Worm (Caenorhabditis elegans): Measurements from ENCODE around the gene srz-38.

Gene srz-38

DNA sequence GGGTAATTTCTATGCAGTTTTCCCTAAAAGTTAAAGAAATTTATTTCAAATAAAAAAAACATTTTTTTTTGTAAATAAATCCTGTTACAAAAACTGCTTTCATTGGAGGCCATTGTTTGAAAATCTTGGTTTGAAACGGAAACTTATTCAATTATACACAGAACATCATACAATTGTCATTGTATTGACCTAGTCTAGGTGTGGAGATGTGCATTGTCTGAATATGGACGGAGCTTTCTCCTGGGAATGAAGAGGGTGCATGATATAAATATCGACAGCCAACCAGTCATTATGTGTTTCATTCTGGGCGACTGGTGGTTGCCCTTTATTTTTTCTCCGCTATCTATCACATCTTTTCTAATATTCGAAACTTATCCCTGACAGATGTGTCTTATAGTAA is 11.4 kb downstream of the srz-38 start, which contains the start of gene C35D6.3:
TSS of gene C35D6.3 (plus strand) at position 301 of the 400 bp plus-strand sequence.
- TF ChIP-seq unc-62 (GFP tag; optimal IDR thresholded peaks at IDR 0.05) (no peak), ceh-39 (tag; optimal IDR thresholded peaks at IDR 0.05) (no peak), mab-5 (tag; optimal IDR thresholded peaks at IDR 0.05) (no peak), drap-1 (GFP tag; optimal IDR thresholded peaks at IDR 0.05) (no peak), sptf-1 (tag; optimal IDR thresholded peaks at IDR 0.05) (no peak), mls-2 (tag; optimal IDR thresholded peaks at IDR 0.05) (no peak), M03D4.4 (tag; optimal IDR thresholded peaks at IDR 0.05) (no peak), tbx-8 (GFP tag; optimal IDR thresholded peaks at IDR 0.05) (no peak), lsy-2 (tag; optimal IDR thresholded peaks at IDR 0.05) (no peak), pha-4 (tag; optimal IDR thresholded peaks at IDR 0.05) (no peak)

DNA sequence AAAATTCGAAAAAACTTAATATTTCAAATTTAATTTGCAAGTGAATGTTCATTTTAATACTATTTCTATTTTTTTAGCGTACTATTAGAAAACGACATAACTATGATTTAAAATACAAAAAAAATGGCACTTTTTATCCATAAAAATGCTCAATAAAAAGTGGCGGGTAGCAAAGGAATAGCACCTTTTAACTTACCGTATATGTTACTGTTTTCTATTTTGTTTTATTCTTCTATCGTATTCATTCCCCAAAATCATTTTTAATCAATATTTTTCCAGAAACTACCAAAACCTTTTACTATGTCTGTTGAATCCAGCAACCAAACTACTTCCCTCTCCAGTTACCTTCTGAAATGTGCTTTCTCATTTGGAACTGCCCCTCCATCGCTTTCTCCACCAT is 15.6 kb downstream of the srz-38 start, which contains the start of gene C35D6.4:
TSS of gene C35D6.4 (plus strand) at position 301 of the 400 bp plus-strand sequence.
- no peak for TF ChIP-seq pha-4 (tag; optimal IDR thresholded peaks at IDR 0.05)
- TF ChIP-seq unc-62 (GFP tag; optimal IDR thresholded peaks at IDR 0.05), result no peak
- TF ChIP-seq mep-1 (tag; optimal IDR thresholded peaks at IDR 0.05), result no peak
- no peak for TF ChIP-seq lsy-2 (tag; optimal IDR thresholded peaks at IDR 0.05)
- TF ChIP-seq sem-2 (GFP tag; optimal IDR thresholded peaks at IDR 0.05), result no peak
- TF ChIP-seq lin-32 (GFP tag; optimal IDR thresholded peaks at IDR 0.05), result no peak
- no peak for TF ChIP-seq hlh-1 (tag; optimal IDR thresholded peaks at IDR 0.05)
- no peak for TF ChIP-seq ceh-39 (tag; optimal IDR thresholded peaks at IDR 0.05)
- TF ChIP-seq bed-3 (GFP tag; optimal IDR thresholded peaks at IDR 0.05), result no peak
- TF ChIP-seq snpc-4 (tag; optimal IDR thresholded peaks at IDR 0.05), result no peak
- no peak for TF ChIP-seq ham-2 (GFP tag; optimal IDR thresholded peaks at IDR 0.05)

DNA sequence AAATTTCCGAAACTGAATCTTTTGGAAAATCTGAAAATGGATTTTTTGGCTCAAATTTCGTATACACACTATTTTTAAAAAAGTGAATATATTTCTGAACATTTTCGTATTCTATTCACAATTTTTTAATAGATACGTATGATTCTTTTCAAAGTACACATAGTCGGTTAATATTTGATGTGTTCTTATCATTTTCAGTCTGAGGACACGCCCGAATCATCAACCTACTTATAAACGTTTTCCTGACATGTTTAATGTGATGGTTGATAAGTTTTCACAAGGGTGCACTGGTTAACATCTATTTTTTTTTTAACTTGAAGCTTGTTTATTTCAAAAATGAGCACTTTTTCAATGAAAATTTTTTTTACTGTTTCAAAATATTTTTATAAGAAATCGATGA is 29.4 kb downstream of the srz-38 start:
- TF ChIP-seq sem-2 (GFP tag; optimal IDR thresholded peaks at IDR 0.05) (no peak), ceh-83 (GFP tag; optimal IDR thresholded peaks at IDR 0.05) (no peak), elt-3 (tag; optimal IDR thresholded peaks at IDR 0.05) (no peak), elt-1 (tag; optimal IDR thresholded peaks at IDR 0.05; ENCODE audit: borderline replicate concordance, insufficient read depth) (no peak), mep-1 (tag; optimal IDR thresholded peaks at IDR 0.05) (no peak), flh-1 (GFP tag; optimal IDR thresholded peaks at IDR 0.05) (no peak), mls-2 (tag; optimal IDR thresholded peaks at IDR 0.05) (no peak), nhr-12 (tag; optimal IDR thresholded peaks at IDR 0.05) (no peak), ham-2 (GFP tag; optimal IDR thresholded peaks at IDR 0.05) (no peak), nhr-2 (tag; optimal IDR thresholded peaks at IDR 0.05) (no peak), pha-4 (tag; optimal IDR thresholded peaks at IDR 0.05) (no peak), ztf-11 (tag; optimal IDR thresholded peaks at IDR 0.05) (no peak), lin-13 (tag; optimal IDR thresholded peaks at IDR 0.05) (no peak), bed-3 (GFP tag; optimal IDR thresholded peaks at IDR 0.05) (no peak)

DNA sequence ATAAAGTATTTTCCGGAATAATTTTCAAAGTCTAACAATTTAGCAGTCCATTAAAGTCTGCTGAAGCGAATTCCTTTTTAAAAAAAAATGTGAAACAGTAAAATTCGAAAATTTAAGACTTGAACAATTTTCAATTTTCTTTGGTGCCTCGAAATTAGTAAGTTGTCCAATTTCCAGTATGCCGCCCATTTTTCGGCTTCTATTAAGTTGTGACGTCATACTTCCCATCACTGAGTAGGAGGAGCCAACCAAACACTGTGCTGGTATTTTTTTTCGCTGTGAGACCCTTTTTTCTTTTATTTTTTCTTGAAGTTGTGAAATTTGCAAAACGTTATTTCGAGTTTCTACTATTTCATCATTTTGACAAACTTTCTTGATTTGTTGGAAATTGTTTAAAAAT is 35.5 kb downstream of the srz-38 start:
- peak; percentile 72 for TF ChIP-seq zip-8 (tag; optimal IDR thresholded peaks at IDR 0.05)
- no peak for TF ChIP-seq elt-1 (tag; optimal IDR thresholded peaks at IDR 0.05; ENCODE audit: borderline replicate concordance, insufficient read depth)

DNA sequence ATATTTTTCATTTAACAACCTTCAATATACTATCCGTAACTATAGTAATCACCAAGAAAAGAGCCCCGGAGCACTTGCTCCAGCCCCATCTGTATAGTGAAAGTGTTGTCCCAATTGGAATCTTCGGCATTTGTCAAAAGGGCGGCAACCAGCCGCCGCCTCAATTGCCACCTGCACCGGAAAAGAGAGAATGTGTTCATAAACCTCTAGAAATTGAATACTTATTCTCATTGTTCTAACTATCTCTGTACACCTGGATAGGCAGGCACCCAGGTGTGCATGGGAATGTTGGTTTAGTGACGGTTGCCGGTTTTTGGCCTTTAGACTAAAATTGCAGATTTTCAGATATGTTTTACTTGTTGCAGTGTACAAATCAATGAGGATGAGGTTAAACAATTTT is 42.8 kb downstream of the srz-38 start:
- no peak for TF ChIP-seq ztf-11 (tag; optimal IDR thresholded peaks at IDR 0.05)
- no peak for TF ChIP-seq sptf-1 (tag; optimal IDR thresholded peaks at IDR 0.05)
- TF ChIP-seq lsy-2 (tag; optimal IDR thresholded peaks at IDR 0.05), result no peak

DNA sequence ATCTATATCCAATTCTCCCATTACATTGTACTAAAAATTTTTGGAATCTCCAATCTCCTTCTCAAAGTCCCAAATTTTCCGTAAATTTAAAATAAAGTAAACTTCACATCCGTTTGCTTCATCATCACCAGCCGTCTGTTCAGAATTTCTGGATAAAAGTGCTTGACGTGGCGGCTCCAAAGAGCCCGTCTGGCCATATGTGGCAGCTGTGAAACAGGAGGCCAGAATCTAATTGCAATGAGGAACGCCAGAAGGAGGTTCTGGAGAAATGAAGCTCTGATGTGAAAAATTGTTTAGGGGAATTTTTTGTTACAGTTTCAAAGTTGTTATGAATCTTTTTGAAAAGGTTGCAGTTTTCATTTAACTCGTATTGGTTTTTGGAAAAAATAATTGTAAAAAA is 45.1 kb downstream of the srz-38 start:
- peak; percentile 55 for TF ChIP-seq ces-1 (GFP tag; optimal IDR thresholded peaks at IDR 0.05)
- TF ChIP-seq lin-32 (GFP tag; optimal IDR thresholded peaks at IDR 0.05), result peak; percentile 57
- TF ChIP-seq nhr-12 (tag; optimal IDR thresholded peaks at IDR 0.05), result no peak
- TF ChIP-seq hlh-1 (tag; optimal IDR thresholded peaks at IDR 0.05), result no peak
- TF ChIP-seq tbx-8 (GFP tag; optimal IDR thresholded peaks at IDR 0.05), result no peak
- TF ChIP-seq nhr-2 (tag; optimal IDR thresholded peaks at IDR 0.05), result no peak
- TF ChIP-seq nhr-76 (tag; optimal IDR thresholded peaks at IDR 0.05), result no peak

DNA sequence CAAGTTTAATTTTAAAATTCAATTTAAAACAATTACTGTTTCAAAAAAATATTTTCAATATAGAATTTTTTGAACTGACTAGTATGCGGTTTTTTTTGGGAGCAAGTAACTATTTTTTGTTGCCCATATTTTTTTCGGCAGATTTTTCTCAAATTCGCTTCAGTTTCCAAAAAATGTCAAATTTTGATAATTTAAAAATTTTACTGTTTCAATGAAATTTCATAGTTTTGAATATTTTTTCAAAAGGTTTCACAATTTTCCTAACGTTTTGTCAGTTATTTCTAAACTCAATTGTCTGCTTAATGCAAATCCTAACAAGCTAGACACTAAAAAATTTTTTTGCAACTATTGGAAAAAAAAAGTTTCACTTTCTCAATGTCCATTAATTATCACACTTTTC is 45.8 kb downstream of the srz-38 start:
- TF ChIP-seq M03D4.4 (tag; optimal IDR thresholded peaks at IDR 0.05), result peak; percentile 18
- no peak for TF ChIP-seq sptf-1 (tag; optimal IDR thresholded peaks at IDR 0.05)

Data from whole organism, mixed stage, embryonic.